Worm (Caenorhabditis elegans): Measurements from ENCODE around the gene R02F11.9.

R02F11.9 gene

DNA sequence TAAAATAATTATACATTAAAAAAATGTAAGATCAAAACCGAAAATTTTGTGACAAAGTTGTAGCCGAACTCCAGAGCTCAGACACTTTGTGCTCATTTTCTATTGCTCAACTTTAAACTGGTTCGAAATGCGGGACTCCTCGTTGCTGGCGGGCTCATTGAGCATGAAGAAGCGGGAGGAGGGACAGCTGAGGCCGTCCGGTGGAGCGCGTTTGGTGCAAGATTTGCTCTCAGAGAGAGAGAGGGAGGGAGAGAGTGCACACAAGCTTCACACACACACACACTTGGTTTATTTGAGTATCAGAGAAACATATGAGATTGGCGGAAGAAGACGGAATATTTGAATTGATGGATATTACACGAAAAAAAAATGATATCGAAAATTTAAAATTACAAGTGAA lies 23.4 kb downstream of the R02F11.9 start (continued):
- TF ChIP-seq dpl-1 (GFP tag; optimal IDR thresholded peaks at IDR 0.05), result peak in 1 of 3 experiments; percentile 51
- no peak for TF ChIP-seq ztf-4 (tag; optimal IDR thresholded peaks at IDR 0.05)
- peak; percentile 30 for TF ChIP-seq nhr-20 (tag; optimal IDR thresholded peaks at IDR 0.05)

DNA sequence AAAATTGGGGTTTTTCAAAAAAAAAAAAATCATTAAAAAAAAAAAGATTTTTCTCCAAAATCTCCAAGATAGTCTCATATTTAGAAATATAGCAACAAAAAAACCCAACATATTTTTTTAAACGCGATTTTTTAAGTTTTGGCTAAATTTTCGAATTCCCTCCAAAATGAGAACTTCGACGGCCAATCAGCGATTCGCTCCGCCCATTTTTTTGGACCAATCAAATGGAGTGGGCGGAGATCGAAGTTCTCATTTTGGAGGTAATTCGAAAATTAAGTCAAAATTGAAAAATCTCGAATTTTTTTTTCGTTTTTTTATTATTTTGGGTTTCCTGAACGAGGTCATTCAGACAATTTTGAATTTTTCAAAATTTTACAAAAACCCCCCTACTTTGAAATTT lies 26.6 kb downstream of the R02F11.9 start:
- no peak for TF ChIP-seq nhr-84 (tag; optimal IDR thresholded peaks at IDR 0.05)
- no peak for TF ChIP-seq efl-1 (optimal IDR thresholded peaks at IDR 0.05)
- peak in 1 of 2 experiments; percentile 18 for TF ChIP-seq efl-1 (GFP tag; optimal IDR thresholded peaks at IDR 0.05 in 1 of 2)
- TF ChIP-seq F16B12.6 (tag; optimal IDR thresholded peaks at IDR 0.05), result no peak

DNA sequence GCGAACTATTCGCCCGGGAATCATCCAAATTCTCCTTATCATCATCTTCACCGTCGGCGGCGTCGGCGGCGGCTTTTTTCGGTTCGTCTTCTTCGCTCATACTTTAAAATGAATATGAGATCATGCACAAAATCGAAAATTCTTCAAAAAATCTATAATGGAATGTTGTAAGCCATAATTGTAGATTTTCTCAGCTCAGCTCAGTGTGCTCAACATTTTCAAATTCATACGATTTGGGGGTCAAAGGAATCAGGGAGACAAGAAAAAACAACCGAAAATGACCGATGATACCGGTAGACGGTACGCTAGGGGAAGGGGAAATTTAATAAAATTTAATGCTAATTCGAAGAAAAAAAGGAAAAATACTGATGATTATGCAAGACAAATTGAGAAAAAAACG lies 31.3 kb downstream of the R02F11.9 start, which contains the start of gene ccep-97:
TSS of gene ccep-97 (minus strand) at position 101 of the 400 bp plus-strand sequence.
- TF ChIP-seq grh-1 (GFP tag; IDR thresholded peaks at IDR 0.05) (no peak), pax-3 (tag; optimal IDR thresholded peaks at IDR 0.05) (no peak), swsn-7 (tag; optimal IDR thresholded peaks at IDR 0.05) (no peak), nhr-12 (tag; optimal IDR thresholded peaks at IDR 0.05) (no peak), nhr-237 (tag; optimal IDR thresholded peaks at IDR 0.05) (no peak), fkh-10 (GFP tag; optimal IDR thresholded peaks at IDR 0.05) (no peak), sptf-1 (tag; optimal IDR thresholded peaks at IDR 0.05) (no peak), unc-98 (GFP tag; IDR thresholded peaks at IDR 0.05) (no peak), tbx-2 (tag; optimal IDR thresholded peaks at IDR 0.05) (no peak), xbp-1 (tag; optimal IDR thresholded peaks at IDR 0.05) (no peak), F16B12.6 (tag; optimal IDR thresholded peaks at IDR 0.05) (no peak)

DNA sequence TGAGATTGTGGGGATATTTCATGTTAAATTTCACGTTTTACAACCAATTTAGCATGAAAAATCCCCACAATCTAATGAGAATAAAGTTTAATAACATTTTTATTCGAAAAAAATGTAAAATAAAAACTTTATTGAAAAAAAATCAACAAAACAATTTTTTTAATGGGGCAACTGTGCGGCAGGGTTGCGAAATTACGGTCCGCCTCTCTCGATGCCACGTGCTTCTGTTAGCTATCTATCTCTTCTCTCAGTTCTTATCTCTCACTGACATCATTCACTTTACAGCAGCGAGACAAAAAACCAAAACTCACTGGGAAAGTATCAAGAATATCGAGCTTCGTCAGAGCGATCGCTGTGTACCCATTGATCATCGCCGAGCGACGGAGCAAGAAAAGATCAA lies 33.3 kb downstream of the R02F11.9 start:
- TF ChIP-seq tlp-1 (tag; optimal IDR thresholded peaks at IDR 0.05) (no peak), nhr-20 (tag; optimal IDR thresholded peaks at IDR 0.05) (peak; percentile 22), nhr-71 (tag; optimal IDR thresholded peaks at IDR 0.05) (peak; percentile 65), tbx-2 (tag; optimal IDR thresholded peaks at IDR 0.05) (peak; percentile 32), hpl-2 (GFP tag; optimal IDR thresholded peaks at IDR 0.05) (peak; percentile 2), zip-4 (GFP tag; optimal IDR thresholded peaks at IDR 0.05) (no peak), lin-35 (GFP tag; optimal IDR thresholded peaks at IDR 0.05) (peak in 1 of 2 experiments; percentile 18), egl-13 (tag; optimal IDR thresholded peaks at IDR 0.05) (no peak), dpl-1 (GFP tag; optimal IDR thresholded peaks at IDR 0.05) (peak in 1 of 3 experiments; percentile 21), mdl-1 (tag; optimal IDR thresholded peaks at IDR 0.05) (peak in 1 of 2 experiments; percentile 72), lin-15B (tag; optimal IDR thresholded peaks at IDR 0.05) (no peak), elt-3 (tag; optimal IDR thresholded peaks at IDR 0.05) (peak in 1 of 6 experiments; percentile 23), blmp-1 (tag; optimal IDR thresholded peaks at IDR 0.05) (no peak), egl-27 (tag; optimal IDR thresholded peaks at IDR 0.05) (no peak), F16B12.6 (tag; optimal IDR thresholded peaks at IDR 0.05) (no peak), snu-23 (GFP tag; optimal IDR thresholded peaks at IDR 0.05) (peak; percentile 26), lir-3 (tag; optimal IDR thresholded peaks at IDR 0.05; ENCODE audit: poor library complexity) (no peak), skn-1 (tag; optimal IDR thresholded peaks at IDR 0.05) (peak; percentile 39), isw-1 (GFP tag; IDR thresholded peaks at IDR 0.05) (no peak), ama-1 (optimal IDR thresholded peaks at IDR 0.05) (no peak), mef-2 (tag; optimal IDR thresholded peaks at IDR 0.05) (no peak), mab-9 (GFP tag; IDR thresholded peaks at IDR 0.05) (no peak), lin-39 (tag; optimal IDR thresholded peaks at IDR 0.05) (no peak), lsy-2 (tag; optimal IDR thresholded peaks at IDR 0.05) (peak in 1 of 2 experiments; percentile 35), C16A3.4 (tag; optimal IDR thresholded peaks at IDR 0.05) (no peak), unc-98 (GFP tag; IDR thresholded peaks at IDR 0.05) (no peak), nhr-19 (GFP tag; conservative IDR thresholded peaks at IDR 0.05) (peak; percentile 31)

All from whole organism, L1 larva.